Worm (Caenorhabditis elegans) whole organism, young adult: ENCODE results near the gene tric-1B.2.

Source experiments
- B0261.1 ChIP-seq: sonication (generic microtip); optimal IDR thresholded peaks from 2 replicates; lab custom pipeline; 2016; ENCODE audit warnings: mild to moderate bottlenecking, missing genetic modification characterization, moderate library complexity, missing compliant biosample characterization
- Y95B8A.8 ChIP-seq: fragments of 200-800 bp; sonication (Bioruptor generic); IDR thresholded peaks from 2 replicates; pipeline ENCODE4 v1.3.6; 2022; ENCODE audit warnings: missing genetic modification reagents, missing genetic modification characterization, missing compliant biosample characterization
- ama-1 ChIP-seq, 3 experiments: fragments of 150-350 bp in 1 of 3; sonication (generic microtip) in 2 of 3; optimal IDR thresholded peaks; 2 replicates each; lab custom pipeline; 2014 to 2018; ENCODE audit warnings: missing biosample characterization in 2 of 3, missing genetic modification characterization in 2 of 3, missing genetic modification reagents in 2 of 3
- efl-1 ChIP-seq: fragments of 150-350 bp; optimal IDR thresholded peaks from 2 replicates; lab custom pipeline; 2014; ENCODE audit warnings: missing biosample characterization, missing genetic modification reagents, missing genetic modification characterization
- nhr-120 ChIP-seq: fragments of 200-800 bp; sonication (Bioruptor generic); IDR thresholded peaks from 2 replicates; pipeline ENCODE4 v1.3.6; 2022; ENCODE audit warnings: missing genetic modification characterization, missing compliant biosample characterization
- unc-62 ChIP-seq: fragments of 150-350 bp; optimal IDR thresholded peaks from 2 replicates; lab custom pipeline; 2014; ENCODE audit warnings: missing biosample characterization, missing genetic modification reagents, missing genetic modification characterization

ce11 chrII:12268857-12269256, 10.3 kb downstream of the tric-1B.2 start:
- TF ChIP-seq efl-1 (no peak), Y95B8A.8 (GFP tag; lab: Robert Waterston, UW) (no peak), ama-1 (optimal IDR thresholded peaks at IDR 0.05; lab: Kevin White, UChicago) (no peak), ama-1 (GFP tag; optimal IDR thresholded peaks at IDR 0.05; lab: Kevin White, UChicago) (no peak), unc-62 (no peak), nhr-120 (GFP tag; lab: Robert Waterston, UW) (no peak), B0261.1 (tag; lab: Kevin White, UChicago) (no peak)
